Worm (Caenorhabditis elegans) whole organism, mixed stage, embryonic: Measurements from ENCODE around the gene pars-1.

Experiments
- elt-1 ChIP-seq: sonication (generic microtip); optimal IDR thresholded peaks from 2 replicates; lab custom pipeline; 2017; ENCODE audit warnings: missing genetic modification characterization, mild to moderate bottlenecking, missing compliant biosample characterization, antibody characterized with exemption, moderate library complexity, borderline replicate concordance; ENCODE audit not compliant: insufficient read depth
- mep-1 ChIP-seq: fragments of 150-350 bp; optimal IDR thresholded peaks from 2 replicates; lab custom pipeline; 2017; ENCODE audit warnings: missing biosample characterization, missing genetic modification reagents, missing genetic modification characterization, inconsistent platforms
- nhr-76 ChIP-seq: sonication (generic microtip); optimal IDR thresholded peaks from 2 replicates; lab custom pipeline; 2017; ENCODE audit warnings: missing biosample characterization, missing genetic modification characterization
- unc-62 ChIP-seq: fragments of 150-350 bp; optimal IDR thresholded peaks from 2 replicates; lab custom pipeline; 2014; ENCODE audit warnings: missing biosample characterization, missing genetic modification reagents, missing genetic modification characterization
- ztf-11 ChIP-seq: fragments of 150-350 bp; optimal IDR thresholded peaks from 2 replicates; lab custom pipeline; 2014; ENCODE audit warnings: missing biosample characterization, missing genetic modification characterization

DNA sequence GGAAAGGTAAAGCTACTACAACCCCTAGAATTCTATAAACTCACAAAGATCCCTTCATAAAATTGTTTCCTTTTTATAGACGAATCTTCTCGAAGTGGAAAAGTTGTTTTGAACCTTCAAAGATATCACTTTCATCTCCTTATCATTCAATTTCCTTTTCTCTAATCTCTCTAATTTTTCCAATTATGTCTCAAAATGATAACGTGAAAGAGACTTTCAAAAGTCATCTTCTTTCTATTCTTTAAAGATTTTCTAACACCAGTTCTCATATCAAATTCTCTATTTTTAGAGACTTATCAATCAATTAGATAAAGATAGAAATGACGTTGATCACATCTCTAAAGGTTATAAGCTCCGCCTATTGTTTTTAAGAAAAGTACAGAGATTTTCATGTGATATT lies 39.4 kb upstream of the pars-1 start:
- no peak for TF ChIP-seq mep-1 (tag; lab: Kevin White, UChicago)
- TF ChIP-seq ztf-11 (tag; lab: Kevin White, UChicago): no peak
- no peak for TF ChIP-seq elt-1
- no peak for TF ChIP-seq unc-62 (GFP tag; lab: Kevin White, UChicago)
- no peak for TF ChIP-seq nhr-76 (tag; lab: Kevin White, UChicago)
